Fruit fly (Drosophila melanogaster) whole organism, embryonic: ENCODE data around the gene Tango1.

Experiments
- CG10321 ChIP-seq: fragments of 200-800 bp; sonication (Bioruptor generic); IDR thresholded peaks from 2 replicates; pipeline ENCODE4 v1.3.6; 2022; ENCODE audit warnings: missing biosample characterization, missing genetic modification characterization
- CG10979 ChIP-seq: fragments of 200-800 bp; sonication (Bioruptor generic); optimal IDR thresholded peaks from 2 replicates; lab custom pipeline; 2018; ENCODE audit warnings: missing biosample characterization, mild to moderate bottlenecking, missing genetic modification characterization, moderate library complexity
- CG11247 ChIP-seq: fragments of 200-800 bp; sonication (Bioruptor generic); IDR thresholded peaks from 2 replicates; pipeline ENCODE4 v1.3.6; 2022; ENCODE audit warnings: missing biosample characterization, missing genetic modification characterization
- CG11504 ChIP-seq: fragments of 200-800 bp; sonication (Bioruptor generic); optimal IDR thresholded peaks from 3 replicates; lab custom pipeline; 2019; ENCODE audit warnings: missing biosample characterization, mild to moderate bottlenecking, missing genetic modification characterization, moderate library complexity
- CG12769 ChIP-seq: fragments of 200-800 bp; sonication (Bioruptor generic); optimal IDR thresholded peaks from 2 replicates; lab custom pipeline; 2019; ENCODE audit warnings: missing biosample characterization, mild to moderate bottlenecking, missing genetic modification characterization, moderate library complexity
- CG1529 ChIP-seq: fragments of 200-800 bp; sonication (Bioruptor generic); optimal IDR thresholded peaks from 3 replicates; lab custom pipeline; 2018; ENCODE audit warnings: missing biosample characterization, missing genetic modification characterization
- CG17328 ChIP-seq: fragments of 200-800 bp; sonication (Bioruptor generic); IDR thresholded peaks from 2 replicates; pipeline ENCODE4 v1.3.6; 2022; ENCODE audit warnings: missing biosample characterization, missing genetic modification characterization
- CG17359 ChIP-seq: fragments of 200-800 bp; sonication (Bioruptor generic); optimal IDR thresholded peaks from 3 replicates; lab custom pipeline; 2018; ENCODE audit warnings: missing biosample characterization, mild to moderate bottlenecking, missing genetic modification characterization, moderate library complexity
- CG34224 ChIP-seq: fragments of 200-800 bp; sonication (Bioruptor generic); IDR thresholded peaks from 3 replicates; pipeline ENCODE4 v1.3.6; 2022; ENCODE audit warnings: missing biosample characterization, missing genetic modification characterization; ENCODE audit not compliant: partially characterized antibody
- CG4282 ChIP-seq: fragments of 200-800 bp; sonication (Bioruptor generic); optimal IDR thresholded peaks from 2 replicates; lab custom pipeline; 2016; ENCODE audit warnings: missing biosample characterization, missing genetic modification characterization
- CG4360 ChIP-seq: fragments of 200-800 bp; sonication (Bioruptor generic); IDR thresholded peaks from 2 replicates; pipeline ENCODE4 v1.3.6; 2022; ENCODE audit warnings: missing biosample characterization, missing genetic modification characterization
- CG4404 ChIP-seq: fragments of 200-800 bp; sonication (Bioruptor generic); IDR thresholded peaks from 2 replicates; pipeline ENCODE4 v1.3.6; 2022; ENCODE audit warnings: missing biosample characterization, missing genetic modification characterization
- CG4820 ChIP-seq: fragments of 200-800 bp; sonication (Bioruptor generic); optimal IDR thresholded peaks from 3 replicates; lab custom pipeline; 2016; ENCODE audit warnings: missing biosample characterization, missing genetic modification characterization
- CG6175 ChIP-seq: fragments of 200-800 bp; sonication (Bioruptor generic); IDR thresholded peaks from 3 replicates; pipeline ENCODE4 v1.3.6; 2022; ENCODE audit warnings: missing biosample characterization, missing genetic modification characterization
- CG6272 ChIP-seq: fragments of 200-800 bp; sonication (Bioruptor generic); IDR thresholded peaks from 2 replicates; pipeline ENCODE4 v1.3.6; 2022; ENCODE audit warnings: missing biosample characterization, missing genetic modification characterization
- CG6813 ChIP-seq: fragments of 200-800 bp; sonication (Bioruptor generic); optimal IDR thresholded peaks from 2 replicates; lab custom pipeline; 2017; ENCODE audit warnings: missing biosample characterization, missing genetic modification characterization, mild to moderate bottlenecking, moderate library complexity, missing genetic modification reagents
- CG6854 ChIP-seq: fragments of 200-800 bp; sonication (Bioruptor generic); optimal IDR thresholded peaks from 3 replicates; lab custom pipeline; 2017; ENCODE audit warnings: missing biosample characterization, mild to moderate bottlenecking, missing genetic modification characterization
- CG7963 ChIP-seq: fragments of 200-800 bp; sonication (Bioruptor generic); IDR thresholded peaks from 3 replicates; pipeline ENCODE4 v1.3.6; 2022; ENCODE audit warnings: missing biosample characterization, missing genetic modification characterization; ENCODE audit not compliant: partially characterized antibody
- CG9215 ChIP-seq: fragments of 200-800 bp; sonication (Bioruptor generic); IDR thresholded peaks from 2 replicates; pipeline ENCODE4 v1.3.6; 2022; ENCODE audit warnings: missing biosample characterization, missing genetic modification characterization
- CG9876 ChIP-seq: fragments of 200-800 bp; sonication (Bioruptor generic); optimal IDR thresholded peaks from 2 replicates; lab custom pipeline; 2016; ENCODE audit warnings: missing biosample characterization, missing genetic modification characterization
- Chrac-16 ChIP-seq: fragments of 200-800 bp; sonication (Bioruptor generic); optimal IDR thresholded peaks from 3 replicates; lab custom pipeline; 2016; ENCODE audit warnings: missing biosample characterization, missing genetic modification characterization
- D19A ChIP-seq: fragments of 200-800 bp; optimal IDR thresholded peaks from 3 replicates; lab custom pipeline; 2019; ENCODE audit warnings: missing biosample characterization, mild to moderate bottlenecking, missing genetic modification characterization, moderate library complexity
- D19B ChIP-seq: fragments of 200-800 bp; sonication (Bioruptor generic); optimal IDR thresholded peaks from 2 replicates; lab custom pipeline; 2017; ENCODE audit warnings: missing biosample characterization, mild to moderate bottlenecking, missing genetic modification characterization
- Deaf1 ChIP-seq: fragments of 200-800 bp; optimal IDR thresholded peaks from 3 replicates; lab custom pipeline; 2019; ENCODE audit warnings: missing biosample characterization, mild to moderate bottlenecking, missing genetic modification characterization, moderate library complexity
- Fer3 ChIP-seq: fragments of 200-800 bp; sonication (Bioruptor generic); optimal IDR thresholded peaks from 2 replicates; lab custom pipeline; 2018; ENCODE audit warnings: missing biosample characterization, mild to moderate bottlenecking, missing genetic modification characterization, moderate library complexity
- Hey ChIP-seq: fragments of 200-800 bp; sonication (Bioruptor generic); optimal IDR thresholded peaks from 3 replicates; lab custom pipeline; 2018; ENCODE audit warnings: missing biosample characterization, mild to moderate bottlenecking, missing genetic modification characterization
- Myb ChIP-seq: fragments of 200-800 bp; sonication (Bioruptor generic); optimal IDR thresholded peaks from 2 replicates; lab custom pipeline; 2016; ENCODE audit warnings: missing biosample characterization, missing genetic modification characterization
- Nf-YA ChIP-seq: fragments of 200-800 bp; sonication (Bioruptor generic); IDR thresholded peaks from 2 replicates; pipeline ENCODE4 v1.3.6; 2022; ENCODE audit warnings: missing biosample characterization, missing genetic modification characterization
- Ravus ChIP-seq: fragments of 200-800 bp; sonication (Bioruptor generic); IDR thresholded peaks from 2 replicates; pipeline ENCODE4 v1.3.6; 2022; ENCODE audit warnings: missing biosample characterization, missing genetic modification characterization
- Side ChIP-seq: fragments of 200-800 bp; sonication (Bioruptor generic); optimal IDR thresholded peaks from 2 replicates; lab custom pipeline; 2016; ENCODE audit warnings: missing biosample characterization, missing genetic modification characterization
- Six4 ChIP-seq: fragments of 200-800 bp; sonication (Bioruptor generic); optimal IDR thresholded peaks from 2 replicates; lab custom pipeline; 2016; ENCODE audit warnings: missing biosample characterization, missing genetic modification characterization
- Sry-δ ChIP-seq: fragments of 200-800 bp; sonication (Bioruptor generic); optimal IDR thresholded peaks from 2 replicates; lab custom pipeline; 2016; ENCODE audit warnings: missing biosample characterization, missing genetic modification characterization
- Taf1 ChIP-seq: fragments of 200-800 bp; sonication (Bioruptor generic); IDR thresholded peaks from 2 replicates; pipeline ENCODE4 v1.3.6; 2022; ENCODE audit warnings: missing biosample characterization, missing genetic modification characterization
- amos ChIP-seq: fragments of 200-800 bp; sonication (Bioruptor generic); IDR thresholded peaks from 2 replicates; pipeline ENCODE4 v1.3.6; 2022; ENCODE audit warnings: missing biosample characterization, missing genetic modification characterization; ENCODE audit not compliant: partially characterized antibody
- ara ChIP-seq: fragments of 200-800 bp; sonication (Bioruptor generic); IDR thresholded peaks from 2 replicates; pipeline ENCODE4 v1.3.6; 2022; ENCODE audit warnings: missing biosample characterization, missing genetic modification characterization
- cg ChIP-seq: fragments of 200-800 bp; sonication (Bioruptor generic); optimal IDR thresholded peaks from 3 replicates; lab custom pipeline; 2019; ENCODE audit warnings: missing biosample characterization, mild to moderate bottlenecking, missing genetic modification characterization, moderate library complexity
- cwo ChIP-seq: fragments of 200-800 bp; sonication (Bioruptor generic); optimal IDR thresholded peaks from 3 replicates; lab custom pipeline; 2017; ENCODE audit warnings: missing biosample characterization, missing genetic modification characterization, mild to moderate bottlenecking, moderate library complexity, missing genetic modification reagents
- her ChIP-seq: fragments of 200-800 bp; sonication (Bioruptor generic); optimal IDR thresholded peaks from 2 replicates; lab custom pipeline; 2016; ENCODE audit warnings: missing biosample characterization, missing genetic modification characterization
- hkb ChIP-seq, 2 experiments: fragments of 200-800 bp in 1 of 2; fragments of >200 bp in 1 of 2; sonication (Bioruptor generic) in 1 of 2; IDR thresholded peaks in 1 of 2; optimal IDR thresholded peaks in 1 of 2; 2 replicates each; pipeline versions ENCODE4 v1.3.6 to Lab custom; 2017 to 2022; ENCODE audit warnings: missing biosample characterization in 1 of 2, missing genetic modification characterization in 1 of 2
- knrl ChIP-seq: fragments of 200-800 bp; sonication (Bioruptor generic); IDR thresholded peaks from 3 replicates; pipeline ENCODE4 v1.3.6; 2022; ENCODE audit warnings: missing biosample characterization, missing genetic modification characterization; ENCODE audit not compliant: partially characterized antibody
- mirr ChIP-seq: fragments of 200-800 bp; sonication (Bioruptor generic); optimal IDR thresholded peaks from 3 replicates; lab custom pipeline; 2018; ENCODE audit warnings: missing biosample characterization, mild to moderate bottlenecking, missing genetic modification characterization
- sd ChIP-seq: fragments of 200-800 bp; sonication (Bioruptor generic); optimal IDR thresholded peaks from 3 replicates; lab custom pipeline; 2018; ENCODE audit warnings: missing biosample characterization, mild to moderate bottlenecking, missing genetic modification characterization, moderate library complexity
- sens ChIP-seq: fragments of 200-800 bp; sonication (Bioruptor generic); peaks from one replicate; lab custom pipeline; 2016; ENCODE audit warnings: missing biosample characterization, missing genetic modification characterization
- sim ChIP-seq: fragments of 200-800 bp; sonication (Bioruptor generic); IDR thresholded peaks from 2 replicates; pipeline ENCODE4 v1.3.6; 2022; ENCODE audit warnings: missing biosample characterization, missing genetic modification characterization
- so ChIP-seq: fragments of 200-800 bp; sonication (Bioruptor generic); IDR thresholded peaks from 3 replicates; pipeline ENCODE4 v1.3.6; 2022; ENCODE audit warnings: missing biosample characterization, missing genetic modification characterization
- sug ChIP-seq: fragments of 200-800 bp; optimal IDR thresholded peaks from 2 replicates; lab custom pipeline; 2019; ENCODE audit warnings: missing biosample characterization, mild to moderate bottlenecking, missing genetic modification characterization, moderate library complexity
- tgo ChIP-seq: fragments of 200-800 bp; sonication (Bioruptor generic); IDR thresholded peaks from 3 replicates; pipeline ENCODE4 v1.3.6; 2022; ENCODE audit warnings: missing biosample characterization, missing genetic modification characterization
- wor ChIP-seq: fragments of 200-800 bp; sonication (Bioruptor generic); IDR thresholded peaks from 2 replicates; pipeline ENCODE4 v1.3.6; 2022; ENCODE audit warnings: missing biosample characterization, missing genetic modification characterization

The Tango1 gene

DNA sequence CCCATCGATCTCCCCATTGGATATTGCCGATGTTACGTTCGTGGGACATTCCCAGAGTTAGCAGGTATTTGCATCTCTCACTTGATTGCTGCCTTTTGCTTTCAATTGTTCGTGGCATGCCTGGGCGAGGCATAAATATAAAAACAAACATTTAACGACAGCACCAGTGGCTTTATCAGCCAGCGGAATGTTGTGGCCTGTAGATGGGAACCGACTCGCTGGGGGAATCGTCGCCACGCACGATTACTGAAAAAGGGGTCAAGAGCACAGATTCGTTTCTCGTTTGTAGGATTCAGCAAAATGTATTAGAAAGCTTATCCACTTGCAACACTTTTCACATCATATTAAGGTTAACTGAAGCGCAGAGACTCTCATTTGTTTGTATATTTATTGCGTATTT lies 22.2 kb downstream of the Tango1 start:
- TF ChIP-seq Six4 (no peak), Deaf1 (tag; lab: Kevin White, UChicago) (peak; percentile 46), CG4360 (GFP tag; lab: Robert Waterston, UW) (no peak), CG6175 (0 out of 3 replicates have a peak, but pooled peaks have one; percentile 25), Hey (tag; lab: Kevin White, UChicago) (no peak), her (no peak), sug (tag; lab: Kevin White, UChicago) (peak; percentile 55), sd (tag; lab: Kevin White, UChicago) (peak; percentile 73), sens (GFP tag; lab: Kevin White, UChicago) (peak; percentile 48), CG6854 (GFP tag; lab: Kevin White, UChicago) (no peak), CG17328 (GFP tag; lab: Robert Waterston, UW) (no peak), CG4404 (GFP tag; lab: Robert Waterston, UW) (no peak), so (GFP tag; lab: Robert Waterston, UW) (no peak), Sry-δ (no peak), CG12769 (tag; lab: Kevin White, UChicago) (peak; percentile 35)
- TF ChIP-seq, all 482 proteins: peak for 6

DNA sequence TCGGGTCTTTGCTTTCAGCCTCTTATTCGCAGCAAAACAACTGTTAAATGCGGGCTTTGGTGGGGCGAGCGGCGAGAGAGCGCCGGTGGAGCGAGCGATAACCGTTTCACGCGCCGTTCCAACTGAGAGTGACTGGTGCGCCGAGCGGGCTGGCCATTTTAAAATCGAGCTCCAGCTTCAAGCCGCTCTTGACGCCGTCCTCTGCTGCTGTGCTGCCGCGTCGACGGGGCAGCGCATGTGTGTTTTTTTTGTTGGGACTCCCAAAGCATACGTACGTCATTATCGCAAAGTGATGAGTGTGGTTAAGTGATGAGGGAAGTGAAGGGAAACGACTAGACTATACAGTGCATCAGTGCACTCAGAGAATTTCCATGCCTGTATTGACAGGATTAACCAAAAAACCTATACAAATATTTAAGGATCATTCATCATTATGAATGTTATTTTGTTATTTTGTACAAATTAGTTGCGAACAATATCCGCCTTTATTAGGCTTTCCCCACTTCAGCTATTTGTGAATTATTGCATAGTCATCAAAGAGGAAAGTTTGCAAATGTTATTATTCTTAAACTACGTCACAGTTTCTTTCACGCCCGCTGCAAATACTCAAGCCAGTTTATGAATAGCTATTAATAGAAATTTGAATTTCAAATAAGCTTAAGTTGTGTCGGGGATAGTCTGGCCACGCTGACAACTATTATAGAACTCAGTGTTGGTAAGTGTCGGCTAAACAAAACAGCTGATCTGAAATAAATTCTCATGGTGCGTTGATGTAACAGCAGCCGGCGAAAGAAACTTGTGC lies 24.2 kb downstream of the Tango1 start, which contains the start of gene Spn27A:
Spn27A (minus strand) TSS at position 137 of the 802 bp plus-strand sequence.
- TF ChIP-seq ara (GFP tag; lab: Robert Waterston, UW): peak; percentile 8; the same call in 1 of the 2 replicates
- TF ChIP-seq CG34224 (GFP tag; lab: Robert Waterston, UW): peak; percentile 37; the same call in 2 of the 3 replicates
- peak; percentile 9 for TF ChIP-seq cwo (GFP tag; lab: Kevin White, UChicago)
- TF ChIP-seq CG1529: peak; percentile 53
- TF ChIP-seq tgo (GFP tag; lab: Robert Waterston, UW): peak; percentile 32; the same call in 1 of the 3 replicates
- TF ChIP-seq D19B (GFP tag; lab: Kevin White, UChicago): peak; percentile 40
- TF ChIP-seq CG7963 (GFP tag; lab: Robert Waterston, UW): no peak
- TF ChIP-seq CG4820 (GFP tag; lab: Kevin White, UChicago): peak; percentile 55
- no peak for TF ChIP-seq cg
- TF ChIP-seq Ravus (GFP tag; lab: Robert Waterston, UW): no peak
- TF ChIP-seq CG6854 (GFP tag; lab: Kevin White, UChicago): no peak
- no peak; the same call in 1 of the 2 replicates for TF ChIP-seq wor (GFP tag; lab: Robert Waterston, UW)
- TF ChIP-seq Myb (GFP tag; lab: Kevin White, UChicago): peak; percentile 79
- TF ChIP-seq CG10979 (tag; lab: Kevin White, UChicago): peak; percentile 69
- TF ChIP-seq CG11504 (tag; lab: Kevin White, UChicago): no peak
- TF ChIP-seq CG17359 (tag; lab: Kevin White, UChicago): peak; percentile 70
- TF ChIP-seq CG4282: no peak
- TF ChIP-seq knrl (GFP tag; lab: Robert Waterston, UW): no peak
- TF ChIP-seq Chrac-16 (GFP tag; lab: Kevin White, UChicago): peak; percentile 34
- TF ChIP-seq CG9215 (GFP tag; lab: Robert Waterston, UW): no peak
- no peak for TF ChIP-seq CG6272 (GFP tag; lab: Robert Waterston, UW)
- TF ChIP-seq hkb (optimal IDR thresholded peaks at IDR 0.05; lab: Kevin White, UChicago): no peak
- peak; percentile 50; the same call in 1 of the 2 replicates for TF ChIP-seq hkb (GFP tag; IDR thresholded peaks at IDR 0.05; lab: Robert Waterston, UW)
- TF ChIP-seq CG11247 (GFP tag; lab: Robert Waterston, UW): 0 out of 2 replicates have a peak, but pooled peaks have one; percentile 21
- TF ChIP-seq sim (GFP tag; lab: Robert Waterston, UW): peak; percentile 28; the same call in 1 of the 2 replicates
- peak; percentile 54 for TF ChIP-seq Side (GFP tag; lab: Kevin White, UChicago)
- TF ChIP-seq Fer3 (tag; lab: Kevin White, UChicago): peak; percentile 38
- no peak for TF ChIP-seq CG10321 (GFP tag; lab: Robert Waterston, UW)
- no peak for TF ChIP-seq D19A
- TF ChIP-seq Taf1 (GFP tag; lab: Robert Waterston, UW): no peak
- TF ChIP-seq mirr (GFP tag; lab: Kevin White, UChicago): peak; percentile 25
- TF ChIP-seq CG6813: peak; percentile 25
- no peak for TF ChIP-seq Nf-YA (GFP tag; lab: Robert Waterston, UW)
- TF ChIP-seq CG9876 (GFP tag; lab: Kevin White, UChicago): no peak
- peak; percentile 45; the same call in 1 of the 2 replicates for TF ChIP-seq amos (GFP tag; lab: Robert Waterston, UW)
